Worm (Caenorhabditis elegans) whole organism, L4 larva: ENCODE measurements around the gene F38H4.6.

Experiments used
- D1046.2 ChIP-seq: fragments of 200-800 bp; sonication (Bioruptor generic); IDR thresholded peaks from 2 replicates; pipeline ENCODE4 v1.3.6; 2022; ENCODE audit warnings: missing genetic modification characterization, missing compliant biosample characterization
- F10B5.3 ChIP-seq: sonication (generic microtip); optimal IDR thresholded peaks from 2 replicates; lab custom pipeline; 2016; ENCODE audit warnings: mild to moderate bottlenecking, missing genetic modification characterization, missing compliant biosample characterization
- F37D6.2 ChIP-seq: sonication (generic microtip); optimal IDR thresholded peaks from 2 replicates; lab custom pipeline; 2016; ENCODE audit warnings: mild to moderate bottlenecking, missing genetic modification characterization, missing compliant biosample characterization
- F44E2.7 ChIP-seq: fragments of 200-800 bp; sonication (Bioruptor generic); IDR thresholded peaks from 2 replicates; pipeline ENCODE4 v2.1.2; 2022; ENCODE audit warnings: missing genetic modification characterization, missing compliant biosample characterization
- F49E8.2 ChIP-seq: sonication (generic microtip); optimal IDR thresholded peaks from 2 replicates; lab custom pipeline; 2016; ENCODE audit warnings: missing compliant biosample characterization, mild to moderate bottlenecking, missing genetic modification characterization, borderline replicate concordance
- T20F7.1 ChIP-seq: fragments of 200-800 bp; sonication (Bioruptor generic); optimal IDR thresholded peaks from 2 replicates; lab custom pipeline; 2018; ENCODE audit warnings: mild to moderate bottlenecking, missing genetic modification characterization, missing compliant biosample characterization
- T26A8.4 ChIP-seq: fragments of 200-800 bp; sonication (Bioruptor generic); IDR thresholded peaks from 2 replicates; pipeline ENCODE4 v1.3.6; 2022; ENCODE audit warnings: missing genetic modification characterization, missing compliant biosample characterization
- Y48G9A.11 ChIP-seq: fragments of 200-800 bp; sonication (Bioruptor generic); IDR thresholded peaks from 2 replicates; pipeline ENCODE4 v1.3.6; 2022; ENCODE audit warnings: missing genetic modification reagents, missing genetic modification characterization, missing compliant biosample characterization
- Y5F2A.4 ChIP-seq: fragments of 200-800 bp; sonication (Bioruptor generic); optimal IDR thresholded peaks from 2 replicates; lab custom pipeline; 2018; ENCODE audit warnings: mild to moderate bottlenecking, missing genetic modification characterization, missing compliant biosample characterization
- Y75B8A.6 ChIP-seq: fragments of 200-800 bp; sonication (Bioruptor generic); IDR thresholded peaks from 2 replicates; pipeline ENCODE4 v1.3.6; 2022; ENCODE audit warnings: missing genetic modification reagents, missing genetic modification characterization, missing compliant biosample characterization
- ZK546.5 ChIP-seq, 2 experiments: sonication (generic microtip); optimal IDR thresholded peaks; 2 replicates each; lab custom pipeline; 2017; ENCODE audit warnings: missing biosample characterization in 2 of 2, missing genetic modification characterization in 2 of 2
- attf-4 ChIP-seq: sonication (generic microtip); optimal IDR thresholded peaks from 3 replicates; lab custom pipeline; 2017; ENCODE audit warnings: missing biosample characterization, missing genetic modification characterization
- ceh-20 ChIP-seq: fragments of 200-800 bp; sonication (Bioruptor generic); IDR thresholded peaks from 2 replicates; pipeline ENCODE4 v1.3.6; 2022; ENCODE audit warnings: missing genetic modification reagents, missing genetic modification characterization, missing compliant biosample characterization
- ceh-28 ChIP-seq: fragments of 150-350 bp; optimal IDR thresholded peaks from 2 replicates; lab custom pipeline; 2014; ENCODE audit warnings: missing biosample characterization, missing genetic modification reagents, missing genetic modification characterization
- ceh-32 ChIP-seq: sonication (generic microtip); optimal IDR thresholded peaks from 2 replicates; lab custom pipeline; 2016; ENCODE audit warnings: mild to moderate bottlenecking, missing genetic modification characterization, missing compliant biosample characterization; ENCODE audit not compliant: poor library complexity
- ceh-44 ChIP-seq: fragments of 200-800 bp; sonication (Bioruptor generic); IDR thresholded peaks from 2 replicates; pipeline ENCODE4 v1.3.6; 2022; ENCODE audit warnings: missing genetic modification reagents, missing genetic modification characterization, missing compliant biosample characterization
- ceh-62 ChIP-seq: sonication (generic microtip); optimal IDR thresholded peaks from 2 replicates; lab custom pipeline; 2017; ENCODE audit warnings: missing biosample characterization, missing genetic modification characterization
- ces-1 ChIP-seq: fragments of 150-350 bp; sonication (generic microtip); optimal IDR thresholded peaks from 4 replicates; lab custom pipeline; 2014; ENCODE audit warnings: missing biosample characterization, missing genetic modification reagents, missing genetic modification characterization
- daf-16 ChIP-seq, 3 experiments: sonication (generic microtip); optimal IDR thresholded peaks; 2 replicates each; lab custom pipeline; 2016 to 2017; ENCODE audit warnings: missing genetic modification characterization in 3 of 3, missing genetic modification reagents in 3 of 3, mild to moderate bottlenecking in 2 of 3, missing compliant biosample characterization in 2 of 3, missing biosample characterization in 1 of 3, moderate library complexity in 1 of 3
- dmd-8 ChIP-seq: fragments of 200-800 bp; sonication (Bioruptor generic); IDR thresholded peaks from 2 replicates; pipeline ENCODE4 v1.3.6; 2022; ENCODE audit warnings: missing genetic modification characterization, missing compliant biosample characterization
- dmd-9 ChIP-seq: fragments of 200-800 bp; sonication (Bioruptor generic); IDR thresholded peaks from 2 replicates; pipeline ENCODE4 v1.3.6; 2022; ENCODE audit warnings: missing genetic modification reagents, missing genetic modification characterization, missing compliant biosample characterization
- dpl-1 ChIP-seq: fragments of 150-350 bp; optimal IDR thresholded peaks from 2 replicates; lab custom pipeline; 2014; ENCODE audit warnings: missing biosample characterization, missing genetic modification reagents, missing genetic modification characterization
- duxl-1 ChIP-seq: sonication (generic microtip); optimal IDR thresholded peaks from 2 replicates; lab custom pipeline; 2016; ENCODE audit warnings: mild to moderate bottlenecking, missing genetic modification characterization, moderate library complexity, missing compliant biosample characterization; ENCODE audit not compliant: poor library complexity
- fos-1 ChIP-seq: fragments of 150-350 bp; optimal IDR thresholded peaks from 2 replicates; lab custom pipeline; 2014; ENCODE audit warnings: missing biosample characterization, missing genetic modification characterization
- gei-8 ChIP-seq: fragments of 200-800 bp; sonication (Bioruptor generic); optimal IDR thresholded peaks from 2 replicates; lab custom pipeline; 2018; ENCODE audit warnings: mild to moderate bottlenecking, missing genetic modification characterization, missing compliant biosample characterization
- jun-1 ChIP-seq: fragments of 150-350 bp; optimal IDR thresholded peaks from 2 replicates; lab custom pipeline; 2014; ENCODE audit warnings: missing biosample characterization, missing genetic modification reagents, missing genetic modification characterization
- lim-7 ChIP-seq: fragments of 200-800 bp; sonication (Bioruptor generic); IDR thresholded peaks from 2 replicates; pipeline ENCODE4 v1.3.6; 2022; ENCODE audit warnings: missing genetic modification characterization, missing compliant biosample characterization
- lin-1 ChIP-seq: fragments of 200-800 bp; sonication (Bioruptor generic); IDR thresholded peaks from 2 replicates; pipeline ENCODE4 v1.3.6; 2022; ENCODE audit warnings: missing genetic modification reagents, missing genetic modification characterization, missing compliant biosample characterization
- lin-38 ChIP-seq: fragments of 200-800 bp; sonication (Bioruptor generic); IDR thresholded peaks from 2 replicates; pipeline ENCODE4 v1.3.6; 2022; ENCODE audit warnings: missing genetic modification reagents, missing genetic modification characterization, missing compliant biosample characterization
- lsy-2 ChIP-seq, 2 experiments: fragments of 150-350 bp in 1 of 2; sonication (generic microtip) in 1 of 2; optimal IDR thresholded peaks; 2 replicates each; lab custom pipeline; 2014 to 2017; ENCODE audit warnings: missing biosample characterization in 2 of 2, missing genetic modification characterization in 2 of 2
- madf-5 ChIP-seq, 2 experiments: fragments of 200-800 bp; sonication (Bioruptor generic); IDR thresholded peaks; 2 replicates each; pipeline ENCODE4 v1.3.6; 2022; ENCODE audit warnings: missing compliant biosample characterization in 2 of 2, missing genetic modification characterization in 2 of 2
- madf-9 ChIP-seq: fragments of 200-800 bp; sonication (Bioruptor generic); conservative IDR thresholded peaks from 2 replicates; pipeline ENCODE4 v1.3.6; 2022; ENCODE audit warnings: missing genetic modification reagents, missing genetic modification characterization, missing compliant biosample characterization
- mdl-1 ChIP-seq, 2 experiments: fragments of 150-350 bp in 1 of 2; sonication (generic microtip) in 1 of 2; optimal IDR thresholded peaks; 2 replicates each; lab custom pipeline; 2014 to 2017; ENCODE audit warnings: missing biosample characterization in 2 of 2, missing genetic modification characterization in 2 of 2
- mep-1 ChIP-seq: fragments of 150-350 bp; sonication (generic microtip); optimal IDR thresholded peaks from 3 replicates; lab custom pipeline; 2014; ENCODE audit warnings: missing biosample characterization, missing genetic modification characterization
- nhr-102 ChIP-seq: sonication (generic microtip); optimal IDR thresholded peaks from 2 replicates; lab custom pipeline; 2016; ENCODE audit warnings: mild to moderate bottlenecking, missing genetic modification characterization, moderate library complexity, missing compliant biosample characterization
- nhr-11 ChIP-seq: fragments of 150-350 bp; optimal IDR thresholded peaks from 2 replicates; lab custom pipeline; 2014; ENCODE audit warnings: missing biosample characterization, missing genetic modification characterization
- nhr-25 ChIP-seq: sonication (generic microtip); optimal IDR thresholded peaks from 2 replicates; lab custom pipeline; 2017; ENCODE audit warnings: missing genetic modification characterization, mild to moderate bottlenecking, missing compliant biosample characterization, antibody characterized with exemption, moderate library complexity, borderline replicate concordance; ENCODE audit not compliant: insufficient read depth
- nhr-28 ChIP-seq: fragments of 150-350 bp; optimal IDR thresholded peaks from 2 replicates; lab custom pipeline; 2014; ENCODE audit warnings: missing biosample characterization, missing genetic modification characterization
- nhr-76 ChIP-seq: fragments of 150-350 bp; optimal IDR thresholded peaks from 2 replicates; lab custom pipeline; 2014; ENCODE audit warnings: missing biosample characterization, missing genetic modification characterization
- nhr-77 ChIP-seq: fragments of 150-350 bp; optimal IDR thresholded peaks from 2 replicates; lab custom pipeline; 2014; ENCODE audit warnings: missing biosample characterization, missing genetic modification characterization
- pqm-1 ChIP-seq: sonication (generic microtip); optimal IDR thresholded peaks from 2 replicates; lab custom pipeline; 2017; ENCODE audit warnings: missing biosample characterization, missing genetic modification characterization
- rbr-2 ChIP-seq: sonication (generic microtip); optimal IDR thresholded peaks from 2 replicates; lab custom pipeline; 2016; ENCODE audit warnings: missing genotype, missing genetic modification characterization, missing compliant biosample characterization
- skn-1 ChIP-seq: fragments of 150-350 bp; optimal IDR thresholded peaks from 2 replicates; lab custom pipeline; 2014; ENCODE audit warnings: missing biosample characterization, missing genetic modification characterization
- snpc-4 ChIP-seq: fragments of 150-350 bp; optimal IDR thresholded peaks from 2 replicates; lab custom pipeline; 2014; ENCODE audit warnings: missing biosample characterization, missing genetic modification characterization
- tag-97 ChIP-seq: fragments of 200-800 bp; sonication (Bioruptor generic); IDR thresholded peaks from 2 replicates; pipeline ENCODE4 v1.3.6; 2022; ENCODE audit warnings: missing genetic modification characterization, missing compliant biosample characterization
- tra-1 ChIP-seq: fragments of 200-800 bp; sonication (Bioruptor generic); IDR thresholded peaks from 2 replicates; pipeline ENCODE4 v1.3.6; 2022; ENCODE audit warnings: missing genetic modification reagents, missing genetic modification characterization, missing compliant biosample characterization
- zag-1 ChIP-seq: fragments of 150-350 bp; optimal IDR thresholded peaks from 2 replicates; lab custom pipeline; 2014; ENCODE audit warnings: missing biosample characterization, missing genetic modification characterization
- zfp-2 ChIP-seq: sonication (generic microtip); optimal IDR thresholded peaks from 2 replicates; lab custom pipeline; 2016; ENCODE audit warnings: mild to moderate bottlenecking, missing genetic modification characterization, missing compliant biosample characterization
- zfp-3 ChIP-seq: fragments of 200-800 bp; sonication (Bioruptor generic); conservative IDR thresholded peaks from 2 replicates; pipeline ENCODE4 v1.3.6; 2022; ENCODE audit warnings: missing genetic modification reagents, missing genetic modification characterization, missing compliant biosample characterization
- ztf-11 ChIP-seq: fragments of 150-350 bp; optimal IDR thresholded peaks from 2 replicates; lab custom pipeline; 2014; ENCODE audit warnings: missing biosample characterization, missing genetic modification characterization

F38H4.6 gene

DNA sequence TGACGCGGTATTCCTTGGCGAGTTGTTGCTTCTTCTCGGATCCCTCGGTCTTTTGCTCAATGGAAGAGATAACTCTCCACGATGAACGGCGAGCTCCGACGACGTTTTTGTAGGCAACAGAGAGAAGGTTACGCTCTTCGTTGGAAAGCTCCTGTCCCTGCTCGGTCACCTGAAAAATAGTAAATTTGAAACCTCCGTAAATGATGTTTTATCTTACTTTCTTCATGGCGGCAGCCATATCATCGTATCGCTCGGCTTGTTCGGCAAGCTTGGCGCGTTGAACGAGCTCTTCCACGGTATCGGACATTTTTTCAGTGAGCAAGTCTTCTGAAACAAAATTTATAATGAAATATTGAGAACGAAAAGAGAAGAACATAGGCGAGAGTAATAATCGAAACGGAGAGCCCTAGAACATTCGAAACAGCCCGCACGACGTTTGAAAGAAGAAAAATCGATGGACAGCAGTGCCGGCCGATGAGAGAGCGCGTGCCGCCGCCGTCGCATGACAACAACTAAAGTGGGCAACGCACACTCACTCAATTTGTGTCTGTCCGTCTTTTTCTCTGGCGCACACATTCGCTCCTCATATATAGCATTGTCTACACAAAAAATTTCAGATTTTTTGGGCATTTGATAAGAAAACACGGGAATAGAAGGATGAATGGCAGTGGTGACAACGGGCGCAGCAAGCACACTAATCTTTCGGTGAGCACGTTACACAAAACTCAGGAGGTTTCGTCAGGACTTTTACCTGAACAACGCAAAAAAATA is 25.9 kb downstream of the F38H4.6 start, which contains the start of the genes par-5 and M117.3 (continued):
- TF ChIP-seq nhr-11 (tag; lab: Kevin White, UChicago) (peak; percentile 76), mdl-1 (tag; optimal IDR thresholded peaks at IDR 0.05; lab: Kevin White, UChicago) (peak; percentile 54 to 94), gei-8 (GFP tag; lab: Kevin White, UChicago) (no peak), attf-4 (no peak), nhr-102 (tag; lab: Kevin White, UChicago) (peak; percentile 29), T20F7.1 (GFP tag; lab: Kevin White, UChicago) (peak; percentile 65), F44E2.7 (GFP tag; lab: Robert Waterston, UW) (peak; percentile 71; the same call in 1 of the 2 replicates), F10B5.3 (no peak), zag-1 (tag; lab: Kevin White, UChicago) (no peak), madf-5 (GFP tag; IDR thresholded peaks at IDR 0.05; lab: Robert Waterston, UW) (no peak), ceh-44 (GFP tag; lab: Robert Waterston, UW) (no peak), ztf-11 (tag; lab: Kevin White, UChicago) (no peak), nhr-28 (tag; lab: Kevin White, UChicago) (peak; percentile 83), tra-1 (GFP tag; lab: Robert Waterston, UW) (no peak; the same call in 1 of the 2 replicates), fos-1 (no peak), duxl-1 (tag; lab: Kevin White, UChicago) (no peak), zfp-2 (tag; lab: Kevin White, UChicago) (no peak), nhr-76 (tag; lab: Kevin White, UChicago) (no peak), zfp-3 (GFP tag; lab: Robert Waterston, UW) (0 out of 2 replicates have a peak, but pooled peaks have one; percentile 38), madf-9 (no peak; the same call in 1 of the 2 replicates), lin-38 (GFP tag; lab: Robert Waterston, UW) (peak; percentile 60), daf-16 (GFP tag; optimal IDR thresholded peaks at IDR 0.05; lab: Kevin White, UChicago) (no peak), daf-16 (tag; optimal IDR thresholded peaks at IDR 0.05; lab: Kevin White, UChicago) (peak; percentile 63), D1046.2 (GFP tag; lab: Robert Waterston, UW) (no peak), mep-1 (peak; percentile 78), T26A8.4 (GFP tag; lab: Robert Waterston, UW) (peak; percentile 53), ces-1 (GFP tag; lab: Kevin White, UChicago) (peak; percentile 10), tag-97 (GFP tag; lab: Robert Waterston, UW) (no peak), dmd-8 (GFP tag; lab: Robert Waterston, UW) (no peak), Y5F2A.4 (GFP tag; lab: Kevin White, UChicago) (no peak), pqm-1 (tag; lab: Kevin White, UChicago) (peak; percentile 48), nhr-77 (tag; lab: Kevin White, UChicago) (peak; percentile 57), F49E8.2 (no peak), jun-1 (tag; lab: Kevin White, UChicago) (peak; percentile 3), lin-1 (GFP tag; lab: Robert Waterston, UW) (peak; percentile 68), ceh-20 (GFP tag; lab: Robert Waterston, UW) (peak; percentile 76), lsy-2 (tag; optimal IDR thresholded peaks at IDR 0.05; lab: Kevin White, UChicago) (peak in 1 of 2 experiments; percentile 80), F37D6.2 (tag; lab: Kevin White, UChicago) (peak; percentile 43), ZK546.5 (tag; optimal IDR thresholded peaks at IDR 0.05; lab: Kevin White, UChicago) (no peak), ceh-32 (no peak), dmd-9 (no peak), Y75B8A.6 (GFP tag; lab: Robert Waterston, UW) (no peak), dpl-1 (peak; percentile 62), ceh-62 (no peak), snpc-4 (tag; lab: Kevin White, UChicago) (no peak), lim-7 (GFP tag; lab: Robert Waterston, UW) (peak; percentile 64), nhr-25 (tag; lab: Kevin White, UChicago) (no peak), skn-1 (tag; lab: Kevin White, UChicago) (no peak), Y48G9A.11 (GFP tag; lab: Robert Waterston, UW) (no peak), rbr-2 (tag; lab: Kevin White, UChicago) (peak; percentile 67), ceh-28 (tag; lab: Kevin White, UChicago) (peak; percentile 68)
